Worm (Caenorhabditis elegans): ENCODE results near the gene ZK105.13.
"Not testable (repeated sequence)": the region's sequence is repeated elsewhere in the genome, so short reads cannot be mapped to it uniquely, and the experiment has no call there.

- not testable (repeated sequence) for TF ChIP-seq him-1, dao-5 (tag; optimal IDR thresholded peaks at IDR 0.05)
Measured at ce11 chrV:7703536-7703935, 9.4 kb downstream of the ZK105.13 start, which contains the start of gene srsx-40.
